Worm (Caenorhabditis elegans): ENCODE data around the gene F22B7.3.

F22B7.3 gene

ce11 chrIII:8656055-8656454, 7.4 kb downstream of the F22B7.3 start:
- no peak for TF ChIP-seq egl-5 (tag; optimal IDR thresholded peaks at IDR 0.05)
- no peak for TF ChIP-seq nhr-237 (tag; optimal IDR thresholded peaks at IDR 0.05)
- no peak for TF ChIP-seq R02D3.7 (tag; optimal IDR thresholded peaks at IDR 0.05)
- TF ChIP-seq tbx-2 (tag; optimal IDR thresholded peaks at IDR 0.05), result no peak
- TF ChIP-seq hmg-11 (tag; optimal IDR thresholded peaks at IDR 0.05), result no peak
- no peak for TF ChIP-seq lin-39 (tag; optimal IDR thresholded peaks at IDR 0.05)
- TF ChIP-seq unc-62 (GFP tag; optimal IDR thresholded peaks at IDR 0.05), result no peak
- no peak for TF ChIP-seq nhr-23 (tag; optimal IDR thresholded peaks at IDR 0.05)
- no peak for TF ChIP-seq nhr-28 (tag; optimal IDR thresholded peaks at IDR 0.05)
- TF ChIP-seq sea-2 (GFP tag; optimal IDR thresholded peaks at IDR 0.05), result no peak
- no peak for TF ChIP-seq nhr-67 (tag; optimal IDR thresholded peaks at IDR 0.05)
- no peak for TF ChIP-seq pqm-1 (tag; optimal IDR thresholded peaks at IDR 0.05)
- TF ChIP-seq fos-1 (tag; optimal IDR thresholded peaks at IDR 0.05), result no peak
- TF ChIP-seq nhr-43 (tag; optimal IDR thresholded peaks at IDR 0.05; ENCODE audit: poor library complexity, severe bottlenecking), result no peak
- no peak for TF ChIP-seq ceh-16 (tag; optimal IDR thresholded peaks at IDR 0.05)
- no peak for TF ChIP-seq elt-3 (tag; optimal IDR thresholded peaks at IDR 0.05)
- TF ChIP-seq mml-1 (tag; optimal IDR thresholded peaks at IDR 0.05), result no peak
- no peak for TF ChIP-seq elt-1 (tag; optimal IDR thresholded peaks at IDR 0.05)
- TF ChIP-seq aly-2 (tag; optimal IDR thresholded peaks at IDR 0.05), result no peak

- TF ChIP-seq fos-1 (tag; optimal IDR thresholded peaks at IDR 0.05) (no peak), lsy-12 (tag; optimal IDR thresholded peaks at IDR 0.05) (no peak), skn-1 (tag; optimal IDR thresholded peaks at IDR 0.05) (peak; percentile 48), elt-3 (tag; optimal IDR thresholded peaks at IDR 0.05) (no peak), zag-1 (tag; optimal IDR thresholded peaks at IDR 0.05) (no peak), ztf-11 (tag; optimal IDR thresholded peaks at IDR 0.05) (no peak), egl-27 (tag; optimal IDR thresholded peaks at IDR 0.05) (no peak), jun-1 (tag; optimal IDR thresholded peaks at IDR 0.05) (peak; percentile 75), R02D3.7 (tag; optimal IDR thresholded peaks at IDR 0.05) (no peak), sea-2 (GFP tag; optimal IDR thresholded peaks at IDR 0.05) (no peak), pha-4 (tag; optimal IDR thresholded peaks at IDR 0.05) (peak; percentile 70), unc-39 (tag; optimal IDR thresholded peaks at IDR 0.05) (no peak), nhr-12 (tag; optimal IDR thresholded peaks at IDR 0.05) (no peak), pqm-1 (tag; optimal IDR thresholded peaks at IDR 0.05) (peak; percentile 99), nhr-43 (tag; optimal IDR thresholded peaks at IDR 0.05; ENCODE audit: poor library complexity, severe bottlenecking) (no peak), ceh-16 (tag; optimal IDR thresholded peaks at IDR 0.05) (no peak), snpc-4 (tag; optimal IDR thresholded peaks at IDR 0.05) (no peak), nhr-77 (tag; optimal IDR thresholded peaks at IDR 0.05) (no peak), elt-2 (tag; optimal IDR thresholded peaks at IDR 0.05) (peak; percentile 98)
Measured at ce11 chrIII:8656957-8657356, 8.3 kb downstream of the F22B7.3 start.

DNA sequence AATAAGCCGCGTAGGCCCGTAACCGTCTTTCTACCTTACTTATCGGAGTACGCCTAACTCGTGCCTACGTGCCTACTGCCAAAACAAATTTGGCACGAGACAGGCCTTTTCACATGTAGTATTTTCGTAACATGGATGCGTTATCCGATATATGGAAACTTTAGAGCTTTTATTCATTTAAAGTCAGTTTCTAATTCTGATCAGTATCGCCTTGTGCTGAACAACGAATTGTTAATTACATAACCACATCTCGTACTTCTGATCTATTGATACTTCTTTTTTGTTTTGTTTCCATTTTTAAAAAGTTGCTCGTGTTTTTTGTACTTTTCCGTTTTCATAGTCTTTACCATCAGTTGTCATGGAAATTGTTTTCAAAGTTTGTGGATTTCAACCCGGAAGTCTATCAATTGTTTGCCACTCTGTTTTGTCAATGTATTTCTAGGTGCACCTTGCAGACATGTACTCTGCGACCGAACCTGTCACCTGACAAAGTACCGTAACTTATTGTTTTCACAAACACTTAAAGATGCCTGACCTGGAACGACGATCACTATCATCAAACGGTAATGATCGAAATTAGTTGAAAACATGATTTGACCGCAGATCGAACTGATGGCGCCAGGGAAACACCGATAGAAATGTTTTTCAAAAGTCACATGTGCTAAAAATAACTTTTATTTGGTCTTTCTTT, 9.1 kb downstream of the F22B7.3 start:
- TF ChIP-seq ceh-9 (tag; optimal IDR thresholded peaks at IDR 0.05) (no peak), aly-2 (tag; optimal IDR thresholded peaks at IDR 0.05) (no peak), nhr-25 (tag; optimal IDR thresholded peaks at IDR 0.05) (no peak), eor-1 (tag; optimal IDR thresholded peaks at IDR 0.05) (no peak), mdl-1 (tag; optimal IDR thresholded peaks at IDR 0.05) (no peak), mml-1 (tag; optimal IDR thresholded peaks at IDR 0.05) (no peak), fos-1 (tag; optimal IDR thresholded peaks at IDR 0.05) (no peak), nhr-76 (tag; optimal IDR thresholded peaks at IDR 0.05) (no peak), egl-5 (tag; optimal IDR thresholded peaks at IDR 0.05) (no peak)

- no peak for TF ChIP-seq daf-12 (tag; optimal IDR thresholded peaks at IDR 0.05)
- TF ChIP-seq nhr-76 (tag; optimal IDR thresholded peaks at IDR 0.05), result peak; percentile 46
- TF ChIP-seq ceh-16 (tag; optimal IDR thresholded peaks at IDR 0.05), result no peak
- no peak for TF ChIP-seq unc-39 (tag; optimal IDR thresholded peaks at IDR 0.05)
- TF ChIP-seq nhr-237 (tag; optimal IDR thresholded peaks at IDR 0.05), result no peak
- TF ChIP-seq R02D3.7 (tag; optimal IDR thresholded peaks at IDR 0.05), result peak; percentile 33
- TF ChIP-seq sea-2 (GFP tag; optimal IDR thresholded peaks at IDR 0.05), result no peak
- TF ChIP-seq ZK546.5 (tag; optimal IDR thresholded peaks at IDR 0.05), result no peak
- peak; percentile 99 for TF ChIP-seq egl-5 (tag; optimal IDR thresholded peaks at IDR 0.05)
- peak; percentile 89 for TF ChIP-seq lsy-12 (tag; optimal IDR thresholded peaks at IDR 0.05)
- no peak for TF ChIP-seq ztf-11 (tag; optimal IDR thresholded peaks at IDR 0.05)
- TF ChIP-seq nhr-43 (tag; optimal IDR thresholded peaks at IDR 0.05; ENCODE audit: poor library complexity, severe bottlenecking), result peak; percentile 93
- TF ChIP-seq aly-2 (tag; optimal IDR thresholded peaks at IDR 0.05), result no peak
- no peak for TF ChIP-seq ceh-82 (tag; optimal IDR thresholded peaks at IDR 0.05)
- TF ChIP-seq fos-1 (tag; optimal IDR thresholded peaks at IDR 0.05), result no peak
- TF ChIP-seq hmg-11 (tag; optimal IDR thresholded peaks at IDR 0.05), result peak; percentile 37
- TF ChIP-seq lin-39 (tag; optimal IDR thresholded peaks at IDR 0.05), result peak; percentile 88
- peak; percentile 92 for TF ChIP-seq nhr-25 (tag; optimal IDR thresholded peaks at IDR 0.05)
- peak; percentile 96 for TF ChIP-seq nhr-23 (tag; optimal IDR thresholded peaks at IDR 0.05)
- TF ChIP-seq nhr-12 (tag; optimal IDR thresholded peaks at IDR 0.05), result no peak
- TF ChIP-seq tbx-2 (tag; optimal IDR thresholded peaks at IDR 0.05), result peak; percentile 88
- no peak for TF ChIP-seq zag-1 (tag; optimal IDR thresholded peaks at IDR 0.05)
- TF ChIP-seq pqm-1 (tag; optimal IDR thresholded peaks at IDR 0.05), result peak; percentile 82
- peak; percentile 98 for TF ChIP-seq pha-4 (tag; optimal IDR thresholded peaks at IDR 0.05)
- no peak for TF ChIP-seq ceh-9 (tag; optimal IDR thresholded peaks at IDR 0.05)
- peak; percentile 74 for TF ChIP-seq snpc-4 (tag; optimal IDR thresholded peaks at IDR 0.05)
- peak; percentile 80 for TF ChIP-seq skn-1 (tag; optimal IDR thresholded peaks at IDR 0.05)
- peak; percentile 89 for TF ChIP-seq jun-1 (tag; optimal IDR thresholded peaks at IDR 0.05)
- peak; percentile 85 for TF ChIP-seq elt-1 (tag; optimal IDR thresholded peaks at IDR 0.05)
- peak; percentile 85 for TF ChIP-seq nfya-1 (tag; optimal IDR thresholded peaks at IDR 0.05; ENCODE audit: insufficient read depth)
- peak; percentile 78 for TF ChIP-seq mdl-1 (tag; optimal IDR thresholded peaks at IDR 0.05)
- TF ChIP-seq elt-3 (tag; optimal IDR thresholded peaks at IDR 0.05), result peak in 1 of 3 experiments; percentile 90
- TF ChIP-seq nhr-67 (tag; optimal IDR thresholded peaks at IDR 0.05), result no peak
Measured at ce11 chrIII:8658367-8658761, 9.7 kb downstream of the F22B7.3 start.
